Worm (Caenorhabditis elegans): ENCODE results near the gene F42F12.11.
A peak's percentile ranks its signal among the peaks of the same experiment; 100 is the strongest.

Gene F42F12.11

DNA sequence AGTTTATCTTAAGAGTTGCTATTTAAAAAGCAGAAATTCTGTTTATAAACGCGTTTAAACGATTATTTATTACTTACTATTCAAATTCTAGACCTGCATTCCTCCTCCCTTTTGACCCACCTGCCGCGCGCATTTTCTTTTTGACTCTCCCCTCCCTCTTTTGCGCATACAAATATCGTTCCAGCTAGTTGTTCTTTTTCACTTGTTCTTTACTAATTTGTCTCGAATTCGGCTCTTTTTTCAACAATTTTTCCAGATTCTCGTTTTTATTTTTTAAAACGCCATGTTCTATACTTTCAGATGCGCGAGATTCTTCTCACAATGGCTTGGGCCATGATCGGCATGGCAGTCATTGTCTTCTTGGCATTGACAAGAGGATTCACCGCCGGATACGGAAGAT, 18.6 kb downstream of the F42F12.11 start, which contains the start of gene F19H6.4:
TSS of gene F19H6.4 (plus strand) at position 301 of the 400 bp plus-strand sequence.
- TF ChIP-seq tag-97 (GFP tag; IDR thresholded peaks at IDR 0.05) = no peak

DNA sequence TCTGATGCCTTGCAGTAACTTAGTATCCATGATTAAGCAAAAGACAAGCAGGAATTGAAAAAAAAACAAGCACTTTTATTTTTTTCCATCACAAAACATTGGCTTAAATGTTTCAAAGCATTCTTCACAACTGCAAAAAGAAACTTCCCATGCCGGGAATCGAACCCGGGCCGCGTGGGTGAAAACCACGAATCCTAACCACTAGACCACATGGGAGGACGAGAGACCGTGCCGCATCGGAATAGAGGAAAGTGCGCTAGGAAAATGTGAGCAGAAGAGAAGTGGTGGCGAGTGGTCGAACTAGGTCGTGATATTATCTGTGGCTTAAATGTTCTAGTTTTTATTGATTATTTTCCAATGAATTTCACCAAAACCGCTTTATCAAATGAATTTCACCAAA, 20.7 kb downstream of the F42F12.11 start:
- peak; percentile 73 for TF ChIP-seq arid-1 (GFP tag; conservative IDR thresholded peaks at IDR 0.05)
- TF ChIP-seq Y105C5A.15 (GFP tag; IDR thresholded peaks at IDR 0.05) = 0 out of 2 replicates have a peak, but pooled peaks have one; percentile 55
- peak; percentile 13 for TF ChIP-seq lin-13 (GFP tag; optimal IDR thresholded peaks at IDR 0.05)
- no peak; the same call in 1 of the 2 replicates for TF ChIP-seq T26A8.4 (GFP tag; IDR thresholded peaks at IDR 0.05)
- peak; percentile 49 for TF ChIP-seq hlh-30 (tag; optimal IDR thresholded peaks at IDR 0.05; ENCODE audit: insufficient read depth)
- no peak for TF ChIP-seq daf-19 (GFP tag; conservative IDR thresholded peaks at IDR 0.05)
- TF ChIP-seq ces-1 (GFP tag; optimal IDR thresholded peaks at IDR 0.05) = no peak
- peak; percentile 43; the same call in 1 of the 2 replicates for TF ChIP-seq Y48G9A.11 (GFP tag; IDR thresholded peaks at IDR 0.05)
- peak; percentile 11 to 45 for TF ChIP-seq daf-16 (GFP tag; optimal IDR thresholded peaks at IDR 0.05)
- peak; percentile 51 for TF ChIP-seq daf-16 (tag; optimal IDR thresholded peaks at IDR 0.05)
- peak; percentile 81 for TF ChIP-seq mes-2 (tag; optimal IDR thresholded peaks at IDR 0.05; ENCODE audit: poor library complexity, severe bottlenecking)
- peak in 1 of 2 experiments; percentile 27 for TF ChIP-seq hif-1 (tag; optimal IDR thresholded peaks at IDR 0.05)
- peak; percentile 55; the same call in 1 of the 2 replicates for TF ChIP-seq madf-9 (GFP tag; conservative IDR thresholded peaks at IDR 0.05)
- TF ChIP-seq nhr-111 (GFP tag; optimal IDR thresholded peaks at IDR 0.05) = no peak
- peak; percentile 30 for TF ChIP-seq rbr-2 (tag; optimal IDR thresholded peaks at IDR 0.05)
- TF ChIP-seq spr-1 (tag; optimal IDR thresholded peaks at IDR 0.05) = peak; percentile 14
- peak; percentile 82; the same call in 1 of the 2 replicates for TF ChIP-seq nhr-41 (GFP tag; IDR thresholded peaks at IDR 0.05)
- no peak for TF ChIP-seq daf-8 (GFP tag; IDR thresholded peaks at IDR 0.05)
- TF ChIP-seq mep-1 (tag; optimal IDR thresholded peaks at IDR 0.05) = peak; percentile 65
- peak; percentile 65; the same call in 1 of the 2 replicates for TF ChIP-seq php-3 (GFP tag; IDR thresholded peaks at IDR 0.05)
- TF ChIP-seq skn-1 (tag; optimal IDR thresholded peaks at IDR 0.05) = no peak
- TF ChIP-seq mxl-3 (GFP tag; optimal IDR thresholded peaks at IDR 0.05) = peak; percentile 39
- TF ChIP-seq nhr-42 (GFP tag; IDR thresholded peaks at IDR 0.05) = 0 out of 2 replicates have a peak, but pooled peaks have one; percentile 41
- peak; percentile 55 for TF ChIP-seq dmd-6 (GFP tag; IDR thresholded peaks at IDR 0.05)
- peak; percentile 24; the same call in 1 of the 2 replicates for TF ChIP-seq tra-1 (GFP tag; IDR thresholded peaks at IDR 0.05)
- TF ChIP-seq hlh-11 (tag; optimal IDR thresholded peaks at IDR 0.05) = peak; percentile 53
- no peak for TF ChIP-seq ZK546.5 (tag; optimal IDR thresholded peaks at IDR 0.05)
- TF ChIP-seq hmg-1.1 (GFP tag; IDR thresholded peaks at IDR 0.05) = peak; percentile 90
- peak; percentile 75 for TF ChIP-seq vab-7 (GFP tag; IDR thresholded peaks at IDR 0.05)
- TF ChIP-seq dmd-9 (GFP tag; IDR thresholded peaks at IDR 0.05) = peak; percentile 60; the same call in 1 of the 2 replicates
- no peak for TF ChIP-seq set-16 (GFP tag; IDR thresholded peaks at IDR 0.05)
- TF ChIP-seq gei-8 (GFP tag; optimal IDR thresholded peaks at IDR 0.05) = peak; percentile 0
- TF ChIP-seq snpc-1.2 (GFP tag; IDR thresholded peaks at IDR 0.05) = peak; percentile 84
- peak; percentile 88 for TF ChIP-seq lim-7 (GFP tag; IDR thresholded peaks at IDR 0.05)
- 0 out of 2 replicates have a peak, but pooled peaks have one; percentile 33 for TF ChIP-seq ceh-20 (GFP tag; IDR thresholded peaks at IDR 0.05)
- no peak for TF ChIP-seq zip-2 (tag; optimal IDR thresholded peaks at IDR 0.05)
- peak; percentile 81 for TF ChIP-seq duxl-1 (tag; optimal IDR thresholded peaks at IDR 0.05; ENCODE audit: poor library complexity)
- TF ChIP-seq aha-1 (tag) = peak; percentile 94
- TF ChIP-seq lin-1 (GFP tag; IDR thresholded peaks at IDR 0.05) = peak; percentile 53; the same call in 1 of the 2 replicates
- peak in 1 of 2 experiments; percentile 72 for TF ChIP-seq mdl-1 (tag; optimal IDR thresholded peaks at IDR 0.05)
- peak; percentile 82 for TF ChIP-seq egl-43 (GFP tag; IDR thresholded peaks at IDR 0.05)
- TF ChIP-seq ctbp-1 (GFP tag; IDR thresholded peaks at IDR 0.05) = peak; percentile 68; the same call in 1 of the 2 replicates
- TF ChIP-seq dpl-1 (GFP tag; optimal IDR thresholded peaks at IDR 0.05) = no peak
- TF ChIP-seq nhr-77 (tag; optimal IDR thresholded peaks at IDR 0.05) = peak; percentile 64
- peak; percentile 59 for TF ChIP-seq ztf-7 (tag; optimal IDR thresholded peaks at IDR 0.05)
- peak; percentile 64; the same call in 1 of the 2 replicates for TF ChIP-seq dmd-8 (GFP tag; IDR thresholded peaks at IDR 0.05)

Data from whole organism, L4 larva.